Worm (Caenorhabditis elegans) whole organism, midembryonic: Measurements from ENCODE around the gene R12C12.9.

ENCODE experiments used
- T22C8.4 ChIP-seq: fragments of 200-800 bp; sonication (Bioruptor generic); IDR thresholded peaks from 2 replicates; pipeline ENCODE4 v1.3.6; 2022; ENCODE audit warnings: missing genetic modification characterization, missing compliant biosample characterization
- cog-1 ChIP-seq: sonication (generic microtip); optimal IDR thresholded peaks from 2 replicates; lab custom pipeline; 2016; ENCODE audit warnings: missing genetic modification characterization, missing compliant biosample characterization
- flt-1 ChIP-seq: fragments of 200-800 bp; sonication (Bioruptor generic); IDR thresholded peaks from 2 replicates; pipeline ENCODE4 v1.3.6; 2022; ENCODE audit warnings: missing genetic modification characterization, missing compliant biosample characterization
- klf-2 ChIP-seq: fragments of 200-800 bp; sonication (Bioruptor generic); conservative IDR thresholded peaks from 2 replicates; pipeline ENCODE4 v1.3.6; 2022; ENCODE audit warnings: missing genetic modification reagents, missing genetic modification characterization, missing compliant biosample characterization
- ref-1 ChIP-seq: fragments of 200-800 bp; sonication (Bioruptor generic); conservative IDR thresholded peaks from 2 replicates; pipeline ENCODE4 v1.3.6; 2022; ENCODE audit warnings: missing genetic modification reagents, missing genetic modification characterization, missing compliant biosample characterization
- ztf-23 ChIP-seq: fragments of 200-800 bp; sonication (Bioruptor generic); IDR thresholded peaks from 2 replicates; pipeline ENCODE4 v1.3.6; 2022; ENCODE audit warnings: missing genetic modification reagents, missing genetic modification characterization, missing compliant biosample characterization

- TF ChIP-seq klf-2 (GFP tag; lab: Robert Waterston, UW) (no peak), flt-1 (GFP tag; lab: Robert Waterston, UW) (no peak), ztf-23 (GFP tag; lab: Robert Waterston, UW) (no peak), cog-1 (no peak), ref-1 (GFP tag; lab: Robert Waterston, UW) (no peak), T22C8.4 (GFP tag; lab: Robert Waterston, UW) (no peak)
Measured at ce11 chrII:6020353-6020752, 4.4 kb downstream of the R12C12.9 start, which contains the start of gene ZK84.1.
